Worm (Caenorhabditis elegans): ENCODE data around the gene abhd-3.2.

The abhd-3.2 gene

ce11 chrX:975236-975535 is 2.6 kb downstream of the abhd-3.2 start:
- TF ChIP-seq R02D3.7 (tag; optimal IDR thresholded peaks at IDR 0.05) (no peak), ceh-82 (tag; optimal IDR thresholded peaks at IDR 0.05) (no peak), C34F6.9 (tag; optimal IDR thresholded peaks at IDR 0.05) (no peak), nhr-77 (tag; optimal IDR thresholded peaks at IDR 0.05) (no peak), mab-5 (tag; optimal IDR thresholded peaks at IDR 0.05) (no peak), F13H6.1 (tag; optimal IDR thresholded peaks at IDR 0.05) (no peak), blmp-1 (tag; optimal IDR thresholded peaks at IDR 0.05; ENCODE audit: insufficient read depth) (no peak), peb-1 (tag; optimal IDR thresholded peaks at IDR 0.05) (no peak), skn-1 (tag; optimal IDR thresholded peaks at IDR 0.05) (no peak), ztf-1 (GFP tag; conservative IDR thresholded peaks at IDR 0.05) (no peak), snpc-4 (tag; optimal IDR thresholded peaks at IDR 0.05) (no peak), ama-1 (optimal IDR thresholded peaks at IDR 0.05) (no peak), nhr-25 (tag; optimal IDR thresholded peaks at IDR 0.05) (no peak), ZK546.5 (tag; optimal IDR thresholded peaks at IDR 0.05) (no peak), nhr-10 (tag; optimal IDR thresholded peaks at IDR 0.05) (no peak), nhr-129 (tag; optimal IDR thresholded peaks at IDR 0.05) (no peak), zag-1 (tag; optimal IDR thresholded peaks at IDR 0.05) (no peak), alr-1 (tag; optimal IDR thresholded peaks at IDR 0.05) (no peak), nhr-237 (tag; optimal IDR thresholded peaks at IDR 0.05) (no peak), sma-9 (GFP tag; optimal IDR thresholded peaks at IDR 0.05) (no peak), sma-9 (tag; optimal IDR thresholded peaks at IDR 0.05) (no peak)

ce11 chrX:974499-975235 is 3.1 kb downstream of the abhd-3.2 start, which contains the start of gene vps-45:
vps-45 (minus strand) TSS chrX:974848.
- TF ChIP-seq nhr-129 (tag; optimal IDR thresholded peaks at IDR 0.05) (peak; percentile 54), unc-62 (GFP tag; optimal IDR thresholded peaks at IDR 0.05) (no peak), lin-39 (tag; optimal IDR thresholded peaks at IDR 0.05) (no peak), aly-2 (tag; optimal IDR thresholded peaks at IDR 0.05) (no peak), zag-1 (tag; optimal IDR thresholded peaks at IDR 0.05) (peak; percentile 1), lin-13 (GFP tag; optimal IDR thresholded peaks at IDR 0.05) (peak; percentile 30), snpc-4 (tag; optimal IDR thresholded peaks at IDR 0.05) (peak; percentile 39), nhr-23 (tag; optimal IDR thresholded peaks at IDR 0.05) (no peak), crh-2 (tag; optimal IDR thresholded peaks at IDR 0.05) (peak; percentile 33), Y55F3AM.14 (GFP tag; optimal IDR thresholded peaks at IDR 0.05) (no peak), unc-55 (GFP tag; optimal IDR thresholded peaks at IDR 0.05) (peak; percentile 75), sma-9 (GFP tag; optimal IDR thresholded peaks at IDR 0.05) (peak; percentile 36), sma-9 (tag; optimal IDR thresholded peaks at IDR 0.05) (no peak), nhr-25 (tag; optimal IDR thresholded peaks at IDR 0.05) (peak; percentile 1), nhr-11 (tag; optimal IDR thresholded peaks at IDR 0.05) (no peak), nhr-10 (tag; optimal IDR thresholded peaks at IDR 0.05) (no peak), fos-1 (tag; optimal IDR thresholded peaks at IDR 0.05) (peak; percentile 34), C34F6.9 (tag; optimal IDR thresholded peaks at IDR 0.05) (peak; percentile 57), lin-11 (tag; optimal IDR thresholded peaks at IDR 0.05) (peak; percentile 44), F13H6.1 (tag; optimal IDR thresholded peaks at IDR 0.05) (peak; percentile 14)

- TF ChIP-seq sma-3 (GFP tag; optimal IDR thresholded peaks at IDR 0.05) = peak; percentile 42
- no peak for TF ChIP-seq F13H6.1 (tag; optimal IDR thresholded peaks at IDR 0.05)
- TF ChIP-seq nhr-129 (tag; optimal IDR thresholded peaks at IDR 0.05) = peak; percentile 31
These were observed 7.7 kb downstream of the abhd-3.2 start, which contains the start of gene C44C1.6 for ce11 chrX:970072-970471. C44C1.6 (minus strand) TSS chrX:970270.

ce11 chrX:963171-963570 is 14.6 kb downstream of the abhd-3.2 start, which contains the start of gene ncs-1:
ncs-1 (minus strand) TSS chrX:963271.
- TF ChIP-seq mab-5 (tag; optimal IDR thresholded peaks at IDR 0.05) = no peak
- TF ChIP-seq sma-9 (GFP tag; optimal IDR thresholded peaks at IDR 0.05) = no peak
- no peak for TF ChIP-seq sma-9 (tag; optimal IDR thresholded peaks at IDR 0.05)
- TF ChIP-seq elt-1 (tag; optimal IDR thresholded peaks at IDR 0.05) = no peak
- no peak for TF ChIP-seq nhr-129 (tag; optimal IDR thresholded peaks at IDR 0.05)
- no peak for TF ChIP-seq blmp-1 (tag; optimal IDR thresholded peaks at IDR 0.05; ENCODE audit: insufficient read depth)
- TF ChIP-seq F13H6.1 (tag; optimal IDR thresholded peaks at IDR 0.05) = no peak

- TF ChIP-seq nhr-11 (tag; optimal IDR thresholded peaks at IDR 0.05) (no peak), nhr-237 (tag; optimal IDR thresholded peaks at IDR 0.05) (no peak), Y55F3AM.14 (GFP tag; optimal IDR thresholded peaks at IDR 0.05) (no peak), nhr-23 (tag; optimal IDR thresholded peaks at IDR 0.05) (no peak), lin-13 (GFP tag; optimal IDR thresholded peaks at IDR 0.05) (no peak), egl-27 (tag; optimal IDR thresholded peaks at IDR 0.05) (no peak), elt-3 (tag; optimal IDR thresholded peaks at IDR 0.05) (no peak), nhr-129 (tag; optimal IDR thresholded peaks at IDR 0.05) (no peak), ceh-16 (tag; optimal IDR thresholded peaks at IDR 0.05) (no peak), mbf-1 (tag; optimal IDR thresholded peaks at IDR 0.05) (no peak)
These were observed 17.7 kb downstream of the abhd-3.2 start for ce11 chrX:960139-960538.

Measured in whole organism, L2 larva.